Worm (Caenorhabditis elegans): Measurements from ENCODE around the gene zhp-4.

DNA sequence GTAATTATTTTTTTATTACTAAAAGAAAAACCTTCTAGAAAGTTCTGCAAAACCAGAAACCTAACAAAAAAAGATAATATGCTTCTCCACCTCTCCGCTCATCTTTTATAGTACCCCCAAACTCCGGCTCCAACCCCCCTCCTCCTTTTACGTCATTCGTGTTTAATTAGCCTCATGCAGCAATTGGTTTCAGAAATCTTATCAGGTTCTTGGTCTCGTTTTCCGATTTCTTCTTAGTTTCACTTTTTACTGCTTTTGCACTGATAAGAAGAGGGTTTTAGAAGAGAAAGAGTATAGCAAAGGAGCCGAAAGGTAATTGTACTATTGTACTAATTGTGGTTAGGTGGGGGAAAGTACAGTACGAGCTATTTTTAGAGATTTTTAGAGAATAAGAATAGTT lies 50.2 kb downstream of the zhp-4 start:
- no peak for TF ChIP-seq pha-4 (tag; optimal IDR thresholded peaks at IDR 0.05)
- no peak for TF ChIP-seq nhr-237 (tag; optimal IDR thresholded peaks at IDR 0.05)
- no peak for TF ChIP-seq ztf-11 (tag; optimal IDR thresholded peaks at IDR 0.05)
- TF ChIP-seq sem-2 (GFP tag; optimal IDR thresholded peaks at IDR 0.05), result no peak
- TF ChIP-seq zip-8 (tag; optimal IDR thresholded peaks at IDR 0.05), result no peak
- TF ChIP-seq cnd-1 (tag; optimal IDR thresholded peaks at IDR 0.05), result no peak
- no peak for TF ChIP-seq lin-13 (tag; optimal IDR thresholded peaks at IDR 0.05)
- no peak for TF ChIP-seq snpc-4 (tag; optimal IDR thresholded peaks at IDR 0.05)
- TF ChIP-seq elt-3 (tag; optimal IDR thresholded peaks at IDR 0.05), result no peak
- no peak for TF ChIP-seq mls-2 (tag; optimal IDR thresholded peaks at IDR 0.05)
- TF ChIP-seq unc-62 (GFP tag; optimal IDR thresholded peaks at IDR 0.05), result no peak
- TF ChIP-seq nhr-12 (tag; optimal IDR thresholded peaks at IDR 0.05), result no peak
- no peak for TF ChIP-seq nhr-76 (tag; optimal IDR thresholded peaks at IDR 0.05)
- no peak for TF ChIP-seq mab-5 (tag; optimal IDR thresholded peaks at IDR 0.05)

Data from whole organism, mixed stage, embryonic.